Worm (Caenorhabditis elegans) whole organism, late embryonic: ENCODE data around the gene R160.10.

Experiments used
- C38D4.7 ChIP-seq: fragments of 200-800 bp; sonication (Bioruptor generic); optimal IDR thresholded peaks from 2 replicates; lab custom pipeline; 2018; ENCODE audit warnings: mild to moderate bottlenecking, missing genetic modification characterization, moderate library complexity, missing compliant biosample characterization
- T23F11.4 ChIP-seq: fragments of 200-800 bp; sonication (Bioruptor generic); optimal IDR thresholded peaks from 2 replicates; lab custom pipeline; 2018; ENCODE audit warnings: mild to moderate bottlenecking, missing genetic modification characterization, missing compliant biosample characterization
- ama-1 ChIP-seq: fragments of 150-350 bp; optimal IDR thresholded peaks from 2 replicates; lab custom pipeline; 2014
- ceh-18 ChIP-seq: sonication (generic microtip); optimal IDR thresholded peaks from 2 replicates; lab custom pipeline; 2016; ENCODE audit warnings: missing genetic modification characterization, missing compliant biosample characterization
- dve-1 ChIP-seq: sonication (generic microtip); optimal IDR thresholded peaks from 2 replicates; lab custom pipeline; 2017; ENCODE audit warnings: antibody characterized with exemption, mild to moderate bottlenecking, missing genetic modification characterization, missing compliant biosample characterization
- ets-4 ChIP-seq: sonication (generic microtip); optimal IDR thresholded peaks from 2 replicates; lab custom pipeline; 2016; ENCODE audit warnings: missing genetic modification characterization, missing compliant biosample characterization
- eyg-1 ChIP-seq: sonication (generic microtip); optimal IDR thresholded peaks from 2 replicates; lab custom pipeline; 2016; ENCODE audit warnings: missing genotype, missing genetic modification characterization, missing compliant biosample characterization
- nhr-11 ChIP-seq: fragments of 150-350 bp; optimal IDR thresholded peaks from 2 replicates; lab custom pipeline; 2014; ENCODE audit warnings: missing biosample characterization, missing genetic modification characterization
- pag-3 ChIP-seq: sonication (generic microtip); optimal IDR thresholded peaks from 2 replicates; lab custom pipeline; 2016; ENCODE audit warnings: missing compliant biosample characterization, missing genetic modification characterization, borderline replicate concordance
- pax-1 ChIP-seq: fragments of 150-350 bp; optimal IDR thresholded peaks from 2 replicates; lab custom pipeline; 2014; ENCODE audit warnings: missing biosample characterization, missing genetic modification characterization
- pqm-1 ChIP-seq: sonication (generic microtip); optimal IDR thresholded peaks from 2 replicates; lab custom pipeline; 2016; ENCODE audit warnings: missing genetic modification characterization, missing compliant biosample characterization

DNA sequence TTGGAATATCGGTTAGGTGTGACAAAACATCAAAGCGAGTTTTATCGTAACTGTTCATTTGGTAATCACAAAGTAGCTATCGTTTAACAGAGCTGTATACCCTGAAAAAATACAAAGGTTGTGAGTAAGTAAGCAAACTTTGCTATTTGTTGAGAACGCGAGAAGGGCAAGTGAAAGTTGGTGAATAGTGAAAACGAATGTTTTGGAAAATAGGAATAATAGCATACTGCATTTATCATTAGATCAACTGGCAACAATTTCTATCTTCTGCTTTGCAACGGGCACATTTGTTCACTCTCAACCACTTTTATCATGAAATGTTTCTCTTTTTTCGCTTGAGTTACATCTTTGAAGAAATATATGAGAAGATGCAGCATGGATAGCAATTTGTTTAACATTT, 38.5 kb downstream of the R160.10 start, which contains the start of gene C24A8.5:
- TF ChIP-seq nhr-11 (tag; lab: Kevin White, UChicago) (no peak), ceh-18 (tag; lab: Kevin White, UChicago) (no peak), dve-1 (tag; lab: Kevin White, UChicago) (no peak), pag-3 (no peak), eyg-1 (tag; lab: Kevin White, UChicago) (no peak), ama-1 (lab: Kevin White, UChicago) (no peak), pqm-1 (tag; lab: Kevin White, UChicago) (no peak), ets-4 (tag; lab: Kevin White, UChicago) (no peak), pax-1 (tag; lab: Kevin White, UChicago) (no peak), C38D4.7 (GFP tag; lab: Kevin White, UChicago) (no peak), T23F11.4 (GFP tag; lab: Kevin White, UChicago) (no peak)
